Worm (Caenorhabditis elegans): ENCODE results near the gene scl-10.

scl-10 gene

DNA sequence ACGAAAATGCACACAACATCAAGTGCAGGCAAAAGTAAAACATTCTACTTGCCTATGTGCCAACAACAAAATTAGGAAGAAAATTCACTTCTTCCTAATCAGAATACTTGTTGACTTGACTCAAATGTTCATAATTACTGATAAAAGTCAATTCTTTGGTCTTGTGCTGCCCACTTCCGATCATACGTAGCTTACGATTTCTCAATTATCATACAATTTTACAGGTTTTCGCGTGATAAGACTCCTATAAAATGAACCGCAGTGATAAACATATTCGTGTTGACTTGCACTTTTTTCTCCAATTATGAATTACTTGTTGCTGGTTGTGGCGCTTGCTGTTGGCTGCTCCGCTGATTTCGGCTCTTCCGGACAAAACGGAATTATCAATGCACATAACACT lies 9.2 kb downstream of the scl-10 start, which contains the start of gene scl-2:
Gene scl-2 (plus strand): TSS at position 293 of the 400 bp plus-strand sequence.
- TF ChIP-seq sptf-1 (tag; optimal IDR thresholded peaks at IDR 0.05) (no peak), bed-3 (GFP tag; optimal IDR thresholded peaks at IDR 0.05) (no peak)

DNA sequence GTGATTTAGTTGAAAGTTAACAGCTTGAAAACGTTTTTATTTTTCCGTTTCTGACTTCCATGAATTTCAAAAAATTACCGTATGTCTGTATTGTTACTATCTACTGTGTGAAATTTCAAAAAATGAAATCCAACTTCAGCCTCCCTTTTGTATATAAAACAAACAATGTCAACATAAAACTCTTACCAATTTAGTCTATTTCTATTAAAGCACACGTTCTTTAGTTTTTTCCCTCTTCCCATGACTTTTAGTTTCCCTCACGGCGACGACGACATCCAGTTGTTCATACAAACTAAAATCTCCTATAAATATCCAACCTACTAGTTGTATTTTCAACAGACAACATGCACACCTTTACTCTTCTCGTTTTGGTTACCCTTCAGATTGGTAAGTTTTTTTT lies 11.0 kb downstream of the scl-10 start, which contains the start of gene scl-3:
Gene scl-3 (plus strand): TSS at position 301 of the 400 bp plus-strand sequence.
- TF ChIP-seq tbx-8 (GFP tag; optimal IDR thresholded peaks at IDR 0.05) (no peak), sptf-1 (tag; optimal IDR thresholded peaks at IDR 0.05) (no peak), ceh-83 (GFP tag; optimal IDR thresholded peaks at IDR 0.05) (no peak)

ce11 chrIV:13063714-13064113 lies 15.5 kb downstream of the scl-10 start, which contains the start of gene scl-5:
Gene scl-5, plus strand, starts transcription at chrIV:13064014.
- TF ChIP-seq elt-3 (tag; optimal IDR thresholded peaks at IDR 0.05) (no peak), mep-1 (tag; optimal IDR thresholded peaks at IDR 0.05) (no peak), tbx-8 (GFP tag; optimal IDR thresholded peaks at IDR 0.05) (no peak), snpc-4 (tag; optimal IDR thresholded peaks at IDR 0.05) (no peak), sem-2 (GFP tag; optimal IDR thresholded peaks at IDR 0.05) (no peak), mls-2 (tag; optimal IDR thresholded peaks at IDR 0.05) (no peak), mab-5 (tag; optimal IDR thresholded peaks at IDR 0.05) (no peak), nhr-76 (tag; optimal IDR thresholded peaks at IDR 0.05) (no peak), drap-1 (GFP tag; optimal IDR thresholded peaks at IDR 0.05) (no peak), pha-4 (tag; optimal IDR thresholded peaks at IDR 0.05) (no peak), ceh-83 (GFP tag; optimal IDR thresholded peaks at IDR 0.05) (no peak), bed-3 (GFP tag; optimal IDR thresholded peaks at IDR 0.05) (no peak), unc-120 (tag; optimal IDR thresholded peaks at IDR 0.05; ENCODE audit: poor library complexity, severe bottlenecking) (no peak), cnd-1 (tag; optimal IDR thresholded peaks at IDR 0.05) (no peak), hlh-1 (tag; optimal IDR thresholded peaks at IDR 0.05) (no peak), ces-1 (GFP tag; optimal IDR thresholded peaks at IDR 0.05) (no peak), nhr-237 (tag; optimal IDR thresholded peaks at IDR 0.05) (no peak), lin-13 (tag; optimal IDR thresholded peaks at IDR 0.05) (no peak)

ce11 chrIV:13066044-13066443 lies 17.8 kb downstream of the scl-10 start:
- no peak for TF ChIP-seq snpc-4 (tag; optimal IDR thresholded peaks at IDR 0.05)
- no peak for TF ChIP-seq ceh-83 (GFP tag; optimal IDR thresholded peaks at IDR 0.05)
- TF ChIP-seq pha-4 (tag; optimal IDR thresholded peaks at IDR 0.05) = no peak
- no peak for TF ChIP-seq nhr-2 (tag; optimal IDR thresholded peaks at IDR 0.05)
- no peak for TF ChIP-seq drap-1 (GFP tag; optimal IDR thresholded peaks at IDR 0.05)
- no peak for TF ChIP-seq lin-13 (tag; optimal IDR thresholded peaks at IDR 0.05)
- no peak for TF ChIP-seq mab-5 (tag; optimal IDR thresholded peaks at IDR 0.05)

DNA sequence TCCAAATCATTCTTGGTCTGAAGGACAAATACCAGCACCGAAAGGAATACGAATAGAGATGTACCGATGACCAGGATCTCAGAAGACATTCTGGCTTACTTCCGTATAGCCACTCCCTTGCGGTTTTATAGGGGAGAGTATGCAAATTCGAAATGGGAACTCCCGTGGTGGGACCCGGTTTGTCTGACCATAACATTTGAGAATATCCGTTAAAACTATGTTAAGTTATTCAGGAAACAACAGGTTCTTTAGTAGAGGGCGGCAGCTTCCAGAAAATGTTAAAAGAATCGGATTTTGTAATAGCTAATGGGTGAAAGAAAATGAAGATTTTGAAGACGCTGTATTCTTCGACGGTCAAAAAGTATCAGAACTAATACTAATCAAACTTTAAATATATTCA lies 18.9 kb downstream of the scl-10 start, which contains the start of gene col-131:
Gene col-131 (minus strand): TSS at position 101 of the 400 bp plus-strand sequence.
- no peak for TF ChIP-seq mab-5 (tag; optimal IDR thresholded peaks at IDR 0.05)
- TF ChIP-seq sptf-1 (tag; optimal IDR thresholded peaks at IDR 0.05) = no peak
- no peak for TF ChIP-seq mep-1 (tag; optimal IDR thresholded peaks at IDR 0.05)
- TF ChIP-seq bed-3 (GFP tag; optimal IDR thresholded peaks at IDR 0.05) = no peak
- no peak for TF ChIP-seq ceh-43 (GFP tag; optimal IDR thresholded peaks at IDR 0.05)
- no peak for TF ChIP-seq unc-39 (tag; optimal IDR thresholded peaks at IDR 0.05)
- no peak for TF ChIP-seq ham-2 (GFP tag; optimal IDR thresholded peaks at IDR 0.05)
- TF ChIP-seq lin-32 (GFP tag; optimal IDR thresholded peaks at IDR 0.05) = no peak
- no peak for TF ChIP-seq tbx-8 (GFP tag; optimal IDR thresholded peaks at IDR 0.05)
- TF ChIP-seq flh-1 (GFP tag; optimal IDR thresholded peaks at IDR 0.05) = no peak
- no peak for TF ChIP-seq sem-2 (GFP tag; optimal IDR thresholded peaks at IDR 0.05)
- TF ChIP-seq lin-13 (tag; optimal IDR thresholded peaks at IDR 0.05) = no peak
- TF ChIP-seq unc-62 (GFP tag; optimal IDR thresholded peaks at IDR 0.05) = no peak
- no peak for TF ChIP-seq elt-3 (tag; optimal IDR thresholded peaks at IDR 0.05)
- TF ChIP-seq lsy-2 (tag; optimal IDR thresholded peaks at IDR 0.05) = no peak
- TF ChIP-seq hlh-1 (tag; optimal IDR thresholded peaks at IDR 0.05) = no peak

- TF ChIP-seq unc-62 (GFP tag; optimal IDR thresholded peaks at IDR 0.05) = no peak
- TF ChIP-seq hlh-1 (tag; optimal IDR thresholded peaks at IDR 0.05) = no peak
- no peak for TF ChIP-seq tbx-8 (GFP tag; optimal IDR thresholded peaks at IDR 0.05)
- TF ChIP-seq ztf-11 (tag; optimal IDR thresholded peaks at IDR 0.05) = no peak
Observed at ce11 chrIV:13068451-13068850, 20.2 kb downstream of the scl-10 start, which contains the start of gene scl-6. Gene scl-6, plus strand, starts transcription at chrIV:13068751.
